Fruit fly (Drosophila melanogaster) whole organism, embryonic: ENCODE results near the gene Trax.

Experiments
- Blimp-1 ChIP-seq: fragments of 200-800 bp; sonication (Bioruptor generic); optimal IDR thresholded peaks from 3 replicates; lab custom pipeline; 2018; ENCODE audit warnings: missing biosample characterization, missing genetic modification characterization, mild to moderate bottlenecking, moderate library complexity, missing genetic modification reagents
- CG10543 ChIP-seq: fragments of 200-800 bp; sonication (Bioruptor generic); optimal IDR thresholded peaks from 3 replicates; lab custom pipeline; 2017; ENCODE audit warnings: missing biosample characterization, mild to moderate bottlenecking, missing genetic modification characterization, moderate library complexity
- CG10959 ChIP-seq: fragments of 200-800 bp; sonication (Bioruptor generic); IDR thresholded peaks from 2 replicates; pipeline ENCODE4 v1.3.6; 2022; ENCODE audit warnings: missing biosample characterization, missing genetic modification characterization
- CG10979 ChIP-seq: fragments of 200-800 bp; sonication (Bioruptor generic); optimal IDR thresholded peaks from 2 replicates; lab custom pipeline; 2018; ENCODE audit warnings: missing biosample characterization, mild to moderate bottlenecking, missing genetic modification characterization, moderate library complexity
- CG11504 ChIP-seq: fragments of 200-800 bp; sonication (Bioruptor generic); optimal IDR thresholded peaks from 3 replicates; lab custom pipeline; 2019; ENCODE audit warnings: missing biosample characterization, mild to moderate bottlenecking, missing genetic modification characterization, moderate library complexity
- CG13894 ChIP-seq: fragments of 200-800 bp; sonication (Bioruptor generic); optimal IDR thresholded peaks from 3 replicates; lab custom pipeline; 2018; ENCODE audit warnings: missing biosample characterization, mild to moderate bottlenecking, missing genetic modification characterization, moderate library complexity
- CG15514 ChIP-seq: fragments of 200-800 bp; sonication (Bioruptor generic); optimal IDR thresholded peaks from 3 replicates; lab custom pipeline; 2017; ENCODE audit warnings: missing biosample characterization, missing genetic modification characterization, mild to moderate bottlenecking, moderate library complexity, missing genetic modification reagents
- CG1647 ChIP-seq: fragments of 200-800 bp; sonication (Bioruptor generic); optimal IDR thresholded peaks from 3 replicates; lab custom pipeline; 2016; ENCODE audit warnings: missing biosample characterization, missing genetic modification characterization
- CG18476 ChIP-seq: fragments of 200-800 bp; sonication (Bioruptor generic); optimal IDR thresholded peaks from 2 replicates; lab custom pipeline; 2016; ENCODE audit warnings: missing biosample characterization, mild to moderate bottlenecking, missing genetic modification characterization
- CG3281 ChIP-seq: fragments of 200-800 bp; sonication (Bioruptor generic); optimal IDR thresholded peaks from 3 replicates; lab custom pipeline; 2017; ENCODE audit warnings: missing biosample characterization, mild to moderate bottlenecking, missing genetic modification characterization
- CG6791 ChIP-seq: fragments of 200-800 bp; sonication (Bioruptor generic); IDR thresholded peaks from 3 replicates; pipeline ENCODE4 v1.3.6; 2022; ENCODE audit warnings: missing biosample characterization, missing genetic modification characterization; ENCODE audit not compliant: partially characterized antibody
- CG7271 ChIP-seq: fragments of 200-800 bp; sonication (Bioruptor generic); optimal IDR thresholded peaks from 2 replicates; lab custom pipeline; 2018; ENCODE audit warnings: missing biosample characterization, mild to moderate bottlenecking, missing genetic modification characterization, moderate library complexity
- CG9215 ChIP-seq: fragments of 200-800 bp; sonication (Bioruptor generic); IDR thresholded peaks from 2 replicates; pipeline ENCODE4 v1.3.6; 2022; ENCODE audit warnings: missing biosample characterization, missing genetic modification characterization
- Chrac-16 ChIP-seq: fragments of 200-800 bp; sonication (Bioruptor generic); optimal IDR thresholded peaks from 3 replicates; lab custom pipeline; 2016; ENCODE audit warnings: missing biosample characterization, missing genetic modification characterization
- CoRest ChIP-seq: fragments of 200-800 bp; sonication (Bioruptor generic); optimal IDR thresholded peaks from 3 replicates; lab custom pipeline; 2018; ENCODE audit warnings: missing biosample characterization, mild to moderate bottlenecking, missing genetic modification characterization, moderate library complexity
- Doc3 ChIP-seq: fragments of 200-800 bp; sonication (Bioruptor generic); IDR thresholded peaks from 3 replicates; pipeline ENCODE4 v1.3.6; 2022; ENCODE audit warnings: missing biosample characterization, missing genetic modification characterization; ENCODE audit not compliant: partially characterized antibody
- E2f2 ChIP-seq: fragments of 200-800 bp; sonication (Bioruptor generic); IDR thresholded peaks from 2 replicates; pipeline ENCODE4 v1.3.6; 2022; ENCODE audit warnings: missing biosample characterization, missing genetic modification characterization
- H15 ChIP-seq: fragments of 200-800 bp; sonication (Bioruptor generic); IDR thresholded peaks from 3 replicates; pipeline ENCODE4 v1.3.6; 2022; ENCODE audit warnings: missing biosample characterization, missing genetic modification characterization
- HLH54F ChIP-seq: fragments of 200-800 bp; sonication (Bioruptor generic); optimal IDR thresholded peaks from 3 replicates; lab custom pipeline; 2016; ENCODE audit warnings: missing biosample characterization, missing genetic modification characterization
- HmgD ChIP-seq: fragments of 200-800 bp; sonication (Bioruptor generic); optimal IDR thresholded peaks from 3 replicates; lab custom pipeline; 2016; ENCODE audit warnings: missing biosample characterization, missing genetic modification characterization
- Hsf ChIP-seq: fragments of 200-800 bp; sonication (Bioruptor generic); optimal IDR thresholded peaks from 3 replicates; lab custom pipeline; 2016; ENCODE audit warnings: missing biosample characterization, missing genetic modification characterization
- Jarid2 ChIP-seq: fragments of 200-800 bp; sonication (Bioruptor generic); optimal IDR thresholded peaks from 3 replicates; lab custom pipeline; 2017; ENCODE audit warnings: mild to moderate bottlenecking, missing biosample characterization, missing genetic modification reagents, missing genetic modification characterization
- Lhr ChIP-seq: fragments of 200-800 bp; sonication (Bioruptor generic); optimal IDR thresholded peaks from 3 replicates; lab custom pipeline; 2017; ENCODE audit warnings: mild to moderate bottlenecking, missing biosample characterization, missing genetic modification reagents, missing genetic modification characterization
- NFAT ChIP-seq: fragments of 200-800 bp; sonication (Bioruptor generic); IDR thresholded peaks from 2 replicates; pipeline ENCODE4 v1.3.6; 2022; ENCODE audit warnings: missing biosample characterization, missing genetic modification characterization
- Neu2 ChIP-seq: fragments of 200-800 bp; sonication (Bioruptor generic); optimal IDR thresholded peaks from 3 replicates; lab custom pipeline; 2016; ENCODE audit warnings: missing biosample characterization, missing genetic modification characterization, borderline replicate concordance
- Nf-YA ChIP-seq: fragments of 200-800 bp; sonication (Bioruptor generic); IDR thresholded peaks from 2 replicates; pipeline ENCODE4 v1.3.6; 2022; ENCODE audit warnings: missing biosample characterization, missing genetic modification characterization
- Scr ChIP-seq: fragments of 200-800 bp; sonication (Bioruptor generic); IDR thresholded peaks from 2 replicates; pipeline ENCODE4 v1.3.6; 2022; ENCODE audit warnings: missing biosample characterization, missing genetic modification characterization; ENCODE audit not compliant: partially characterized antibody
- Xbp1 ChIP-seq: fragments of 200-800 bp; sonication (Bioruptor generic); optimal IDR thresholded peaks from 3 replicates; lab custom pipeline; 2016; ENCODE audit warnings: missing biosample characterization, mild to moderate bottlenecking, missing genetic modification characterization
- Xrp1 ChIP-seq: fragments of 200-800 bp; sonication (Bioruptor generic); IDR thresholded peaks from 2 replicates; pipeline ENCODE4 v1.3.6; 2022; ENCODE audit warnings: missing biosample characterization, missing genetic modification characterization
- chinmo ChIP-seq: fragments of 200-800 bp; sonication (Bioruptor generic); IDR thresholded peaks from 4 replicates; pipeline ENCODE4 v1.3.6; 2022; ENCODE audit warnings: missing biosample characterization, missing genetic modification characterization; ENCODE audit not compliant: partially characterized antibody
- dan ChIP-seq: fragments of 200-800 bp; sonication (Bioruptor generic); IDR thresholded peaks from 2 replicates; pipeline ENCODE4 v1.3.6; 2022; ENCODE audit warnings: missing biosample characterization, missing genetic modification characterization
- emc ChIP-seq: fragments of 200-800 bp; sonication (Bioruptor generic); optimal IDR thresholded peaks from 2 replicates; lab custom pipeline; 2016; ENCODE audit warnings: missing biosample characterization, missing genetic modification characterization
- nerfin-1 ChIP-seq: fragments of 200-800 bp; sonication (Bioruptor generic); optimal IDR thresholded peaks from 3 replicates; lab custom pipeline; 2019; ENCODE audit warnings: missing biosample characterization, mild to moderate bottlenecking, missing genetic modification characterization, moderate library complexity
- nmo ChIP-seq: fragments of 200-800 bp; sonication (Bioruptor generic); optimal IDR thresholded peaks from 2 replicates; lab custom pipeline; 2018; ENCODE audit warnings: missing biosample characterization, mild to moderate bottlenecking, missing genetic modification characterization, moderate library complexity
- prd ChIP-seq, 3 experiments: fragments of >200 bp in 2 of 3; fragments of 200-800 bp in 1 of 3; sonication (Bioruptor generic) in 1 of 3; optimal IDR thresholded peaks in 2 of 3; IDR thresholded peaks in 1 of 3; 2 replicates in 2 of 3; 3 replicates in 1 of 3; pipeline versions ENCODE4 v1.3.6 to Lab custom; 2017 to 2022; ENCODE audit warnings: missing biosample characterization in 1 of 3, missing genetic modification characterization in 1 of 3
- sens-2 ChIP-seq: fragments of 200-800 bp; sonication (Bioruptor generic); IDR thresholded peaks from 2 replicates; pipeline ENCODE4 v1.3.6; 2022; ENCODE audit warnings: missing biosample characterization, missing genetic modification characterization
- sqz ChIP-seq: fragments of 200-800 bp; sonication (Bioruptor generic); optimal IDR thresholded peaks from 3 replicates; lab custom pipeline; 2018; ENCODE audit warnings: missing biosample characterization, mild to moderate bottlenecking, missing genetic modification characterization
- tna ChIP-seq: fragments of 200-800 bp; sonication (Bioruptor generic); IDR thresholded peaks from 2 replicates; pipeline ENCODE4 v1.3.6; 2022; ENCODE audit warnings: missing biosample characterization, missing genetic modification characterization; ENCODE audit not compliant: partially characterized antibody
- tx ChIP-seq: fragments of 200-800 bp; sonication (Bioruptor generic); optimal IDR thresholded peaks from 2 replicates; lab custom pipeline; 2016; ENCODE audit warnings: missing biosample characterization, missing genetic modification characterization
- vnd ChIP-seq: fragments of 200-800 bp; sonication (Bioruptor generic); IDR thresholded peaks from 3 replicates; pipeline ENCODE4 v1.3.6; 2022; ENCODE audit warnings: missing biosample characterization, missing genetic modification characterization; ENCODE audit not compliant: partially characterized antibody
- zfh1 ChIP-seq: fragments of 200-800 bp; sonication (Bioruptor generic); IDR thresholded peaks from 3 replicates; pipeline ENCODE4 v1.3.6; 2022; ENCODE audit warnings: missing biosample characterization, missing genetic modification characterization

Gene Trax

dm6 chr3R:15402654-15403053, 41.2 kb downstream of the Trax start (continued):
- TF ChIP-seq CoRest (tag; lab: Kevin White, UChicago) (no peak), tx (no peak), Lhr (no peak), Scr (no peak), HLH54F (no peak), nerfin-1 (tag; lab: Kevin White, UChicago) (no peak), E2f2 (GFP tag; lab: Robert Waterston, UW) (no peak), CG7271 (tag; lab: Kevin White, UChicago) (no peak), CG9215 (GFP tag; lab: Robert Waterston, UW) (no peak), Hsf (no peak), sqz (GFP tag; lab: Kevin White, UChicago) (no peak), CG15514 (peak; percentile 27)

- TF ChIP-seq chinmo (GFP tag; lab: Robert Waterston, UW) (no peak), CG13894 (tag; lab: Kevin White, UChicago) (peak; percentile 95), CG10979 (tag; lab: Kevin White, UChicago) (no peak)
Measured at dm6 chr3R:15406393-15406792, 44.9 kb downstream of the Trax start.

DNA sequence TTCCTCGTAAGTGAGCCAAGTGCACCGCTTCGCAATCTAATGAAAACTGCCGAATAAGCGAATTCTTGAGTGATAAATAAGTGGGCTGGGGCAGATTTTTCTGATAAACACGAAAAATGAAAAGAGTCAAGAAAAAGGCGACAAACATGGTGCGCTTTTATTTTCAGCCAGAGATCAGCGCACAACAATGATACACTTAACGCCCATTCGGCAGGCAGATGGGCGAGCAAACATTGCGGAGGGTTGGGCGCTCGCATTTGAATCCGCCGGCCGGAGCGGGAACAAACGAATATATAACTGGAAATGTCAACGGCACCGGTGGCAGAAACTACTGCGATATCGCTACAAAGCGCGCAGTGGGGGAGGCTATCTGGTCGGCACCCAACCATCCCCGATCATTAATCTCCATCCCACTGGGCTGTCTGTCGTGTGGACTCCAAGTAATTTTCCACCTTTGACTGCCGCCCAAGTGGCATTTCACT, 45.6 kb downstream of the Trax start, which contains the start of gene CG6125:
TSS of gene CG6125 (minus strand) at position 51 of the 482 bp plus-strand sequence.
- TF ChIP-seq emc (no peak), Xrp1 (GFP tag; lab: Robert Waterston, UW) (no peak), CG1647 (GFP tag; lab: Kevin White, UChicago) (no peak), Jarid2 (GFP tag; lab: Kevin White, UChicago) (peak; percentile 16), CG18476 (GFP tag; lab: Kevin White, UChicago) (no peak), CG3281 (GFP tag; lab: Kevin White, UChicago) (peak; percentile 21), prd (optimal IDR thresholded peaks at IDR 0.05; lab: Kevin White, UChicago) (no peak), prd (GFP tag; IDR thresholded peaks at IDR 0.05; lab: Robert Waterston, UW) (no peak), Blimp-1 (GFP tag; lab: Kevin White, UChicago) (no peak), NFAT (GFP tag; lab: Robert Waterston, UW) (no peak), CG6791 (peak; percentile 14; the same call in 1 of the 3 replicates), Xbp1 (GFP tag; lab: Kevin White, UChicago) (no peak), CG10543 (GFP tag; lab: Kevin White, UChicago) (peak; percentile 2), vnd (0 out of 3 replicates have a peak, but pooled peaks have one; percentile 15), Nf-YA (0 out of 2 replicates have a peak, but pooled peaks have one; percentile 11), Doc3 (GFP tag; lab: Robert Waterston, UW) (0 out of 3 replicates have a peak, but pooled peaks have one; percentile 19), Chrac-16 (GFP tag; lab: Kevin White, UChicago) (no peak), HmgD (GFP tag; lab: Kevin White, UChicago) (peak; percentile 12), sens-2 (GFP tag; lab: Robert Waterston, UW) (no peak), tna (GFP tag; lab: Robert Waterston, UW) (0 out of 2 replicates have a peak, but pooled peaks have one; percentile 45), zfh1 (GFP tag; lab: Robert Waterston, UW) (0 out of 3 replicates have a peak, but pooled peaks have one; percentile 33), H15 (GFP tag; lab: Robert Waterston, UW) (0 out of 3 replicates have a peak, but pooled peaks have one; percentile 31), nmo (GFP tag; lab: Kevin White, UChicago) (no peak), CG10959 (GFP tag; lab: Robert Waterston, UW) (0 out of 2 replicates have a peak, but pooled peaks have one; percentile 40), dan (no peak), Neu2 (GFP tag; lab: Kevin White, UChicago) (no peak), Scr (no peak), CG11504 (tag; lab: Kevin White, UChicago) (no peak)
